Fruit fly (Drosophila melanogaster): ENCODE data around the gene CG15554.
A peak's percentile ranks its signal among the peaks of the same experiment; 100 is the strongest.

Gene CG15554

dm6 chr3R:31134056-31134455 lies 8.1 kb downstream of the CG15554 start, which contains the start of gene Gycbeta100B (continued):
- 0 out of 3 replicates have a peak, but pooled peaks have one; percentile 12 for TF ChIP-seq CG7357 (GFP tag; IDR thresholded peaks at IDR 0.05)
- no peak for TF ChIP-seq CG31388 (GFP tag; optimal IDR thresholded peaks at IDR 0.05)
- 0 out of 2 replicates have a peak, but pooled peaks have one; percentile 21 for TF ChIP-seq CG1024 (GFP tag; IDR thresholded peaks at IDR 0.05)
- TF ChIP-seq lmd (GFP tag; IDR thresholded peaks at IDR 0.05), result peak; percentile 15; the same call in 1 of the 2 replicates
- peak; percentile 14 for TF ChIP-seq cwo (GFP tag; optimal IDR thresholded peaks at IDR 0.05)
- peak; percentile 34 for TF ChIP-seq tap (tag; optimal IDR thresholded peaks at IDR 0.05)
- TF ChIP-seq CG4282 (GFP tag; optimal IDR thresholded peaks at IDR 0.05), result no peak
- TF ChIP-seq Taf1 (GFP tag; IDR thresholded peaks at IDR 0.05), result no peak
- TF ChIP-seq tio (GFP tag; optimal IDR thresholded peaks at IDR 0.05), result no peak
- peak; percentile 66 for TF ChIP-seq CG6854 (GFP tag; optimal IDR thresholded peaks at IDR 0.05)
- TF ChIP-seq CG4360 (GFP tag; IDR thresholded peaks at IDR 0.05), result no peak
- TF ChIP-seq CG17361 (GFP tag; IDR thresholded peaks at IDR 0.05), result no peak
- peak; percentile 28 for TF ChIP-seq bcd (GFP tag; optimal IDR thresholded peaks at IDR 0.05)
- TF ChIP-seq CG8290 (GFP tag; optimal IDR thresholded peaks at IDR 0.05), result no peak
- peak in 1 of 2 experiments; percentile 44 for TF ChIP-seq CG8290 (tag; optimal IDR thresholded peaks at IDR 0.05)
- no peak for TF ChIP-seq CG1233 (GFP tag; optimal IDR thresholded peaks at IDR 0.05)
- TF ChIP-seq D19A (tag; optimal IDR thresholded peaks at IDR 0.05), result no peak
- peak; percentile 16; the same call in 1 of the 2 replicates for TF ChIP-seq CG31441 (GFP tag; IDR thresholded peaks at IDR 0.05)
- no peak for TF ChIP-seq CG9932 (GFP tag; IDR thresholded peaks at IDR 0.05)
- TF ChIP-seq CG10654 (GFP tag; optimal IDR thresholded peaks at IDR 0.05), result no peak
- TF ChIP-seq schlank (tag; optimal IDR thresholded peaks at IDR 0.05), result no peak
- no peak for TF ChIP-seq toy (GFP tag; IDR thresholded peaks at IDR 0.05)
- no peak for TF ChIP-seq GATAe (GFP tag; conservative IDR thresholded peaks at IDR 0.05)
- TF ChIP-seq CG3838 (GFP tag; optimal IDR thresholded peaks at IDR 0.05), result no peak
- no peak for TF ChIP-seq maf-S (GFP tag; optimal IDR thresholded peaks at IDR 0.05)
- no peak for TF ChIP-seq CG6689 (GFP tag; IDR thresholded peaks at IDR 0.05)
- no peak for TF ChIP-seq HLH54F (GFP tag; optimal IDR thresholded peaks at IDR 0.05)
- TF ChIP-seq CG43689 (GFP tag; IDR thresholded peaks at IDR 0.05), result no peak
- TF ChIP-seq seq (GFP tag; IDR thresholded peaks at IDR 0.05), result peak; percentile 40; the same call in 1 of the 2 replicates
- TF ChIP-seq fd3F (GFP tag; optimal IDR thresholded peaks at IDR 0.05), result no peak
- TF ChIP-seq Dek (tag; optimal IDR thresholded peaks at IDR 0.05), result no peak
- TF ChIP-seq insv (GFP tag; optimal IDR thresholded peaks at IDR 0.05), result no peak
- TF ChIP-seq CG14965 (GFP tag; optimal IDR thresholded peaks at IDR 0.05; ENCODE audit: borderline replicate concordance), result peak; percentile 97
- TF ChIP-seq CG34376 (GFP tag; optimal IDR thresholded peaks at IDR 0.05), result peak; percentile 31
- TF ChIP-seq CG7839 (tag; optimal IDR thresholded peaks at IDR 0.05), result peak; percentile 49
- peak; percentile 52; the same call in 1 of the 2 replicates for TF ChIP-seq E2f1 (GFP tag; IDR thresholded peaks at IDR 0.05)
- peak; percentile 18 for TF ChIP-seq CG9437 (GFP tag; optimal IDR thresholded peaks at IDR 0.05)
- TF ChIP-seq CG7786 (GFP tag; optimal IDR thresholded peaks at IDR 0.05), result no peak

DNA sequence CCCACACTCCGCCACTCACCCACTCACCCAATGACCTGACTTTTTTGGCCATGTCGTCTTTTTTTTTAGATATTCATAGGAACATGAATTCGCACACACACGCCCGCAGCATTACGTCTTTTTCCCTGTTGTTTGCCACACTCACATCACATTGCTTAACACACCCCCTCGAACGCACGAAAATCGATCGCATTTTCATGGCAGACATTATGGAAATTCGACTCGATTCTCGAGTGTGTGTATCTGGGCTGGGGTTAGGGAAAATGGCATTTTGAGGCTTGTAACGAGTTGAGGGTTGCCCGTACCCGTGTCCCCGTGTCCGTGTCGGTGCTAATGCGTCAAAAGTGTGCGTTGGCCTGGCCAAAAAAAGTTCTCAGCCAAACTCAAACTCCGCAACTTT lies 15.7 kb downstream of the CG15554 start:
- TF ChIP-seq lab (GFP tag; optimal IDR thresholded peaks at IDR 0.05), result no peak
- TF ChIP-seq CG8388 (GFP tag; optimal IDR thresholded peaks at IDR 0.05), result no peak
- peak; percentile 58 for TF ChIP-seq abd-A (tag; optimal IDR thresholded peaks at IDR 0.05)
- TF ChIP-seq onecut (GFP tag; IDR thresholded peaks at IDR 0.05), result peak; percentile 80
